Fruit fly (Drosophila melanogaster) whole organism, adult: ENCODE data around the gene Cpr64Aa.

Experiments
- CG11617 ChIP-seq: fragments of 200-800 bp; sonication (Bioruptor generic); optimal IDR thresholded peaks from 2 replicates; lab custom pipeline; 2017; ENCODE audit warnings: mild to moderate bottlenecking, missing biosample characterization, missing genetic modification reagents, missing genetic modification characterization
- CG14711 ChIP-seq: fragments of 200-800 bp; sonication (Bioruptor generic); optimal IDR thresholded peaks from 2 replicates; lab custom pipeline; 2018; ENCODE audit warnings: missing biosample characterization, mild to moderate bottlenecking, missing genetic modification characterization, moderate library complexity
- CG1620 ChIP-seq: fragments of 200-800 bp; sonication (Bioruptor generic); optimal IDR thresholded peaks from 2 replicates; lab custom pipeline; 2016; ENCODE audit warnings: missing biosample characterization, missing genetic modification characterization
- CG33017 ChIP-seq: fragments of 200-800 bp; sonication (Bioruptor generic); optimal IDR thresholded peaks from 2 replicates; lab custom pipeline; 2018; ENCODE audit warnings: missing biosample characterization, mild to moderate bottlenecking, missing genetic modification characterization, moderate library complexity
- CG5204 ChIP-seq: fragments of 200-800 bp; sonication (Bioruptor generic); optimal IDR thresholded peaks from 2 replicates; lab custom pipeline; 2016; ENCODE audit warnings: missing biosample characterization, missing genetic modification characterization
- Mnt ChIP-seq: fragments of 200-800 bp; sonication (Bioruptor generic); optimal IDR thresholded peaks from 2 replicates; lab custom pipeline; 2016; ENCODE audit warnings: missing biosample characterization, mild to moderate bottlenecking, missing genetic modification characterization
- cic ChIP-seq: fragments of 200-800 bp; sonication (Bioruptor generic); optimal IDR thresholded peaks from 2 replicates; lab custom pipeline; 2017; ENCODE audit warnings: missing biosample characterization, mild to moderate bottlenecking, missing genetic modification characterization, moderate library complexity
- kay ChIP-seq: fragments of 200-800 bp; sonication (Bioruptor generic); peaks from one replicate; lab custom pipeline; 2016; ENCODE audit warnings: missing biosample characterization, missing genetic modification characterization, borderline replicate concordance
- tj ChIP-seq: fragments of 200-800 bp; sonication (Bioruptor generic); optimal IDR thresholded peaks from 3 replicates; lab custom pipeline; 2017; ENCODE audit warnings: missing biosample characterization, mild to moderate bottlenecking, missing genetic modification characterization, moderate library complexity
- toe ChIP-seq: fragments of 200-800 bp; sonication (Bioruptor generic); optimal IDR thresholded peaks from 2 replicates; lab custom pipeline; 2016; ENCODE audit warnings: missing biosample characterization, missing genetic modification characterization

DNA sequence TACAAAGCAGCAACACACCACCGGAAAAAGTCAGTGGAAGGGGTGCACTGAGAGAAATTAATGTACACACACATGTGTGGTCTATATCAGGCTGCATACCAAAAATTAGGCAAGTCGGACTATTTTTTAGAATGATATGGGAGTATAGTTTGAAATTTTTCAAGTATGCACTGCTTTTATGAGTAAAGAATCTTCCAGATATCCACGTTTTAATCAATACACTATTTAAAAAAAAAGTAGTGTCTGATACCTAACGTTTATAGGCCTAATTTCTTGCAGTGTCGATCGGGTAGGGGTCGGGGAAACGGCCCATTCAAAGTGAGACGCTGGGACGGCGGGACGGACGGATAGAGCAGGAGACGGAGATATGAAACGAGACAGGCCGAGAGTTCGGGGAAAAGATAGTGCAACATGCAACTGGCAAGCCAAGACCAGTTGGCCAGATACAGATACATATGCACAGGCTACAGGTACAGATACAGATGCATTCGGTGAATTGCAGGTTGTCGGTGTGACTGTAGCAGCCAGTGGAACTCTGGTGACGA, 21.5 kb upstream of the Cpr64Aa start:
- peak; percentile 3 for TF ChIP-seq tj
- TF ChIP-seq CG14711 (tag; lab: Kevin White, UChicago) = no peak
- TF ChIP-seq CG5204 (GFP tag; lab: Kevin White, UChicago) = no peak
- no peak for TF ChIP-seq Mnt (GFP tag; lab: Kevin White, UChicago)
- no peak for TF ChIP-seq CG11617 (GFP tag; lab: Kevin White, UChicago)
- no peak for TF ChIP-seq kay (GFP tag; lab: Kevin White, UChicago)
- no peak for TF ChIP-seq CG33017
- no peak for TF ChIP-seq toe (GFP tag; lab: Kevin White, UChicago)
- no peak for TF ChIP-seq CG1620 (GFP tag; lab: Kevin White, UChicago)
- no peak for TF ChIP-seq cic
